Worm (Caenorhabditis elegans) whole organism, late embryonic: ENCODE results near the gene cest-17.

ENCODE experiments used
- K02D7.2 ChIP-seq: sonication (generic microtip); optimal IDR thresholded peaks from 2 replicates; lab custom pipeline; 2017; ENCODE audit warnings: mild to moderate bottlenecking, missing genetic modification characterization, missing compliant biosample characterization
- T23F11.4 ChIP-seq: fragments of 200-800 bp; sonication (Bioruptor generic); optimal IDR thresholded peaks from 2 replicates; lab custom pipeline; 2018; ENCODE audit warnings: mild to moderate bottlenecking, missing genetic modification characterization, missing compliant biosample characterization
- ahr-1 ChIP-seq: sonication (generic microtip); optimal IDR thresholded peaks from 2 replicates; lab custom pipeline; 2016; ENCODE audit warnings: missing genetic modification characterization, missing compliant biosample characterization
- ama-1 ChIP-seq: fragments of 150-350 bp; optimal IDR thresholded peaks from 2 replicates; lab custom pipeline; 2014
- gmeb-2 ChIP-seq: sonication (generic microtip); optimal IDR thresholded peaks from 2 replicates; lab custom pipeline; 2016; ENCODE audit warnings: missing genetic modification characterization, inconsistent platforms, missing compliant biosample characterization
- pqm-1 ChIP-seq: sonication (generic microtip); optimal IDR thresholded peaks from 2 replicates; lab custom pipeline; 2016; ENCODE audit warnings: missing genetic modification characterization, missing compliant biosample characterization
- tbx-2 ChIP-seq: sonication (generic microtip); optimal IDR thresholded peaks from 2 replicates; lab custom pipeline; 2016; ENCODE audit warnings: missing genetic modification characterization, missing compliant biosample characterization
- unc-3 ChIP-seq, 2 experiments: fragments of 200-800 bp in 1 of 2; sonication (Bioruptor generic) in 1 of 2; sonication (generic microtip) in 1 of 2; conservative IDR thresholded peaks in 1 of 2; optimal IDR thresholded peaks in 1 of 2; 2 replicates each; pipeline versions ENCODE4 v1.3.6 to Lab custom; 2016 to 2022; ENCODE audit warnings: missing compliant biosample characterization in 2 of 2, missing genetic modification characterization in 2 of 2, missing genetic modification reagents in 1 of 2
- unc-55 ChIP-seq: sonication (generic microtip); optimal IDR thresholded peaks from 2 replicates; lab custom pipeline; 2017; ENCODE audit warnings: missing biosample characterization, missing genetic modification reagents, missing genetic modification characterization

DNA sequence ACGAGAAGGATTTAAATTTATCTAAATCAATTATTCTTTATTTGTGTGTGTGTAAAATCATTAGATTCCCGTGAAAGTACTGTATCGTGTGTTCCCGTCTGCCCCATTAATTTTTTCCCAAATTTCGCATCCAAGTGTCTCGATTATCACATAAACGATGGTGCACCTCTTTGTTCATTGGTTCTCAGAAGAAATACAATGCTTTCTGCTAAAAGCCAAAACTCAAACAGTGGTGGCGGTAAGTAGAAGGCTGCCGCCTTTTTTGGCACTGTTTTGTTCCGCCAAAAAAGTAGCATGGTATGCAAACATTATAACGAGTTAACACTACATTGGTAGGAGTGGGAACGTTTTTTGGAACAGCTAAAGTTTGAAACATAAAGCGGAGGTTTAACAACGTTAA is 20.3 kb downstream of the cest-17 start:
- TF ChIP-seq K02D7.2, result no peak
- no peak for TF ChIP-seq unc-55 (GFP tag; lab: Kevin White, UChicago)
- no peak for TF ChIP-seq pqm-1 (tag; lab: Kevin White, UChicago)
- TF ChIP-seq tbx-2 (tag; lab: Kevin White, UChicago), result no peak
- no peak for TF ChIP-seq ama-1
- no peak for TF ChIP-seq ahr-1 (tag; lab: Kevin White, UChicago)
- TF ChIP-seq T23F11.4 (GFP tag; lab: Kevin White, UChicago), result no peak
- TF ChIP-seq unc-3 (GFP tag; conservative IDR thresholded peaks at IDR 0.05; lab: Robert Waterston, UW), result no peak
- TF ChIP-seq unc-3 (tag; optimal IDR thresholded peaks at IDR 0.05; lab: Kevin White, UChicago), result no peak
- TF ChIP-seq gmeb-2 (tag; lab: Kevin White, UChicago), result no peak
